Fruit fly (Drosophila melanogaster) whole organism, prepupa: ENCODE results near the gene CG5079.

ENCODE experiments used
- CG11762 ChIP-seq: fragments of 200-800 bp; sonication (Bioruptor generic); optimal IDR thresholded peaks from 3 replicates; lab custom pipeline; 2016; ENCODE audit warnings: missing biosample characterization, missing genetic modification characterization; ENCODE audit not compliant: insufficient read depth
- CG15336 ChIP-seq: fragments of 200-800 bp; sonication (Bioruptor generic); IDR thresholded peaks from 2 replicates; pipeline ENCODE4 v1.3.6; 2022; ENCODE audit warnings: missing biosample characterization, missing genetic modification characterization
- CG6163 ChIP-seq: fragments of 200-800 bp; sonication (Bioruptor generic); IDR thresholded peaks from 3 replicates; pipeline ENCODE4 v1.3.6; 2022; ENCODE audit warnings: missing biosample characterization, missing genetic modification characterization
- CG8319 ChIP-seq: fragments of 200-800 bp; sonication (Bioruptor generic); optimal IDR thresholded peaks from 3 replicates; lab custom pipeline; 2016; ENCODE audit warnings: missing biosample characterization, missing genetic modification characterization
- Eip78C ChIP-seq: fragments of 200-800 bp; sonication (Bioruptor generic); peaks from one replicate; lab custom pipeline; 2016; ENCODE audit warnings: missing biosample characterization, missing genetic modification characterization
- Hr39 ChIP-seq: fragments of 200-800 bp; sonication (Bioruptor generic); optimal IDR thresholded peaks from 2 replicates; lab custom pipeline; 2016; ENCODE audit warnings: missing biosample characterization, missing genetic modification characterization
- Hr4 ChIP-seq: fragments of 200-800 bp; sonication (Bioruptor generic); optimal IDR thresholded peaks from 3 replicates; lab custom pipeline; 2016; ENCODE audit warnings: missing biosample characterization, missing genetic modification characterization
- OdsH ChIP-seq: fragments of 200-800 bp; sonication (Bioruptor generic); optimal IDR thresholded peaks from 3 replicates; lab custom pipeline; 2016; ENCODE audit warnings: missing biosample characterization, missing genetic modification characterization
- Sox102F ChIP-seq: fragments of 200-800 bp; sonication (Bioruptor generic); optimal IDR thresholded peaks from 2 replicates; lab custom pipeline; 2016; ENCODE audit warnings: missing biosample characterization, mild to moderate bottlenecking, missing genetic modification characterization
- pdm3 ChIP-seq: fragments of 200-800 bp; sonication (Bioruptor generic); optimal IDR thresholded peaks from 3 replicates; lab custom pipeline; 2016; ENCODE audit warnings: missing biosample characterization, missing genetic modification characterization

DNA sequence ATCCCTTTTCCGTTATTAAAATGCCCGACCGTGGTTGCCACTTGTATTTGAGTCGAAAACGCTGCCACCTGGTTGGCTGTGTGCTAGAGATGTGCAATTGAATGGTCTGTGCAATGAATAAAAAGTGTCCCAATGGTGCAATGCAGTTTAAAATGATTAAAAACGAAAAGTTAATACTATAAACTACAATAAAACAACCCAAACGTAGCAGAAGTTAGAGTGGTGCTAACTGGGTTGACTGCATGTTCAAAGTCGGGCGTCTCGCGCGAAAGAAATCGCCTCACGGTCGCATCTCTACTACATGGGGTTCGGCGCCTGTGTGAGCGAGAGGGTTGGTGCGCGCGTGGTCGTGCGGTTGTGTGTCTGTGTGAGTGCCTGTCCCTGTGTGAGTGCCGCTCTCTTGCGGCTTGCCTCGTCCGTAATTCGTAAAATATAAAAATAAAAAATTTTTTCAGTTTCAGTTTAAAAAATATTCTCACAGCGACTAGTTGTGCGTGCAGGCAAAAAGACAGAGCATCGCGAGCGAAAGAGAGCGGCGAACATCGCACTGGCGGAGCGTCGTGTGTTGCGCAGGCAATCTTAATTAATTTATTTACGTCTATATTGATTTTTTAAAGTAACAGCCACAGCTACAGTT is 33.5 kb downstream of the CG5079 start:
- TF ChIP-seq Hr39 (GFP tag; lab: Kevin White, UChicago) = peak; percentile 96
- peak; percentile 86 for TF ChIP-seq OdsH (GFP tag; lab: Kevin White, UChicago)
- peak; percentile 86 for TF ChIP-seq CG6163 (GFP tag; lab: Robert Waterston, UW)
- peak; percentile 80 for TF ChIP-seq CG8319 (GFP tag; lab: Kevin White, UChicago)
- peak; percentile 93 for TF ChIP-seq Eip78C
- TF ChIP-seq CG15336 (GFP tag; lab: Robert Waterston, UW) = peak; percentile 71
- TF ChIP-seq Hr4 (GFP tag; lab: Kevin White, UChicago) = peak; percentile 89
- peak; percentile 74 for TF ChIP-seq Sox102F (GFP tag; lab: Kevin White, UChicago)
- peak; percentile 74 for TF ChIP-seq CG11762 (GFP tag; lab: Kevin White, UChicago)
- TF ChIP-seq pdm3 (GFP tag; lab: Kevin White, UChicago) = peak; percentile 88
